Worm (Caenorhabditis elegans) whole organism, L2 larva: ENCODE results near the gene ZK1098.2.

Source experiments
- C34F6.9 ChIP-seq: fragments of 150-350 bp; optimal IDR thresholded peaks from 2 replicates; lab custom pipeline; 2014; ENCODE audit warnings: missing biosample characterization, missing genetic modification characterization
- F13H6.1 ChIP-seq: sonication (generic microtip); optimal IDR thresholded peaks from 2 replicates; lab custom pipeline; 2016; ENCODE audit warnings: missing genetic modification characterization, missing compliant biosample characterization
- R02D3.7 ChIP-seq: fragments of 150-350 bp; optimal IDR thresholded peaks from 2 replicates; lab custom pipeline; 2014; ENCODE audit warnings: missing biosample characterization, missing genetic modification characterization
- Y55F3AM.14 ChIP-seq: fragments of 200-800 bp; sonication (Bioruptor generic); optimal IDR thresholded peaks from 2 replicates; lab custom pipeline; 2018; ENCODE audit warnings: mild to moderate bottlenecking, missing genetic modification characterization, missing compliant biosample characterization
- ZK546.5 ChIP-seq: sonication (generic microtip); optimal IDR thresholded peaks from 2 replicates; lab custom pipeline; 2017; ENCODE audit warnings: missing biosample characterization, missing genetic modification characterization
- alr-1 ChIP-seq: fragments of 150-350 bp; optimal IDR thresholded peaks from 2 replicates; lab custom pipeline; 2014; ENCODE audit warnings: missing biosample characterization, missing genetic modification characterization
- aly-2 ChIP-seq: fragments of 150-350 bp; optimal IDR thresholded peaks from 2 replicates; lab custom pipeline; 2014; ENCODE audit warnings: missing biosample characterization, missing genetic modification characterization
- ama-1 ChIP-seq: fragments of 150-350 bp; optimal IDR thresholded peaks from 2 replicates; lab custom pipeline; 2018; ENCODE audit warnings: inconsistent platforms
- blmp-1 ChIP-seq: sonication (generic microtip); optimal IDR thresholded peaks from 2 replicates; lab custom pipeline; 2017; ENCODE audit warnings: missing genetic modification characterization, mild to moderate bottlenecking, missing compliant biosample characterization, antibody characterized with exemption, moderate library complexity; ENCODE audit not compliant: insufficient read depth
- ceh-16 ChIP-seq: fragments of 150-350 bp; optimal IDR thresholded peaks from 2 replicates; lab custom pipeline; 2014; ENCODE audit warnings: missing biosample characterization, missing genetic modification characterization
- ceh-82 ChIP-seq: fragments of 150-350 bp; optimal IDR thresholded peaks from 2 replicates; lab custom pipeline; 2014; ENCODE audit warnings: missing biosample characterization, missing genetic modification characterization
- crh-2 ChIP-seq: sonication (generic microtip); optimal IDR thresholded peaks from 2 replicates; lab custom pipeline; 2017; ENCODE audit warnings: missing biosample characterization, missing genetic modification characterization
- elt-1 ChIP-seq: fragments of 150-350 bp; optimal IDR thresholded peaks from 2 replicates; lab custom pipeline; 2014; ENCODE audit warnings: missing biosample characterization, missing genetic modification characterization
- elt-3 ChIP-seq: sonication (generic microtip); optimal IDR thresholded peaks from 2 replicates; lab custom pipeline; 2017; ENCODE audit warnings: missing biosample characterization, missing genetic modification characterization
- fos-1 ChIP-seq: fragments of 150-350 bp; optimal IDR thresholded peaks from 2 replicates; lab custom pipeline; 2014; ENCODE audit warnings: missing biosample characterization, missing genetic modification characterization
- gmeb-1 ChIP-seq: fragments of 150-350 bp; optimal IDR thresholded peaks from 2 replicates; lab custom pipeline; 2014; ENCODE audit warnings: missing biosample characterization, missing genetic modification characterization
- lin-11 ChIP-seq: fragments of 150-350 bp; sonication (generic microtip); optimal IDR thresholded peaks from 2 replicates; lab custom pipeline; 2014; ENCODE audit warnings: missing biosample characterization, missing genetic modification characterization, inconsistent platforms, mixed read lengths
- lin-13 ChIP-seq: fragments of 150-350 bp; optimal IDR thresholded peaks from 2 replicates; lab custom pipeline; 2014; ENCODE audit warnings: missing biosample characterization, missing genetic modification reagents, missing genetic modification characterization
- lin-39 ChIP-seq: fragments of 150-350 bp; optimal IDR thresholded peaks from 2 replicates; lab custom pipeline; 2014; ENCODE audit warnings: missing biosample characterization, missing genetic modification reagents, missing genetic modification characterization
- lsy-2 ChIP-seq, 2 experiments: fragments of 150-350 bp in 1 of 2; sonication (generic microtip) in 1 of 2; optimal IDR thresholded peaks; 2 replicates each; lab custom pipeline; 2014 to 2017; ENCODE audit warnings: missing biosample characterization in 2 of 2, missing genetic modification characterization in 2 of 2
- mab-5 ChIP-seq: fragments of 150-350 bp; optimal IDR thresholded peaks from 2 replicates; lab custom pipeline; 2014; ENCODE audit warnings: missing biosample characterization, missing genetic modification characterization
- mbf-1 ChIP-seq: sonication (generic microtip); optimal IDR thresholded peaks from 2 replicates; lab custom pipeline; 2017; ENCODE audit warnings: missing biosample characterization, missing genetic modification characterization
- mdl-1 ChIP-seq, 2 experiments: fragments of 150-350 bp in 1 of 2; sonication (generic microtip) in 1 of 2; optimal IDR thresholded peaks; 2 replicates each; lab custom pipeline; 2017; ENCODE audit warnings: missing biosample characterization in 2 of 2, missing genetic modification characterization in 2 of 2
- nhr-10 ChIP-seq: sonication (generic microtip); optimal IDR thresholded peaks from 2 replicates; lab custom pipeline; 2017; ENCODE audit warnings: missing biosample characterization, missing genetic modification characterization
- nhr-11 ChIP-seq: fragments of 150-350 bp; optimal IDR thresholded peaks from 2 replicates; lab custom pipeline; 2014; ENCODE audit warnings: missing biosample characterization, missing genetic modification characterization
- nhr-12 ChIP-seq: fragments of 150-350 bp; optimal IDR thresholded peaks from 2 replicates; lab custom pipeline; 2014; ENCODE audit warnings: missing biosample characterization, missing genetic modification characterization
- nhr-129 ChIP-seq: fragments of 150-350 bp; optimal IDR thresholded peaks from 2 replicates; lab custom pipeline; 2014; ENCODE audit warnings: missing biosample characterization, missing genetic modification characterization
- nhr-21 ChIP-seq: fragments of 150-350 bp; optimal IDR thresholded peaks from 2 replicates; lab custom pipeline; 2014; ENCODE audit warnings: missing biosample characterization, missing genetic modification characterization
- nhr-23 ChIP-seq: fragments of 150-350 bp; optimal IDR thresholded peaks from 2 replicates; lab custom pipeline; 2014; ENCODE audit warnings: missing biosample characterization, missing genetic modification reagents, missing genetic modification characterization
- nhr-237 ChIP-seq: fragments of 150-350 bp; optimal IDR thresholded peaks from 2 replicates; lab custom pipeline; 2014; ENCODE audit warnings: missing biosample characterization, missing genetic modification characterization
- nhr-25 ChIP-seq: fragments of 150-350 bp; sonication (generic microtip); optimal IDR thresholded peaks from 3 replicates; lab custom pipeline; 2014; ENCODE audit warnings: missing biosample characterization, missing genetic modification characterization
- nhr-6 ChIP-seq: fragments of 150-350 bp; optimal IDR thresholded peaks from 2 replicates; lab custom pipeline; 2014; ENCODE audit warnings: missing biosample characterization, missing genetic modification characterization
- nhr-77 ChIP-seq: fragments of 150-350 bp; optimal IDR thresholded peaks from 2 replicates; lab custom pipeline; 2014; ENCODE audit warnings: missing biosample characterization, missing genetic modification characterization
- peb-1 ChIP-seq: fragments of 150-350 bp; optimal IDR thresholded peaks from 2 replicates; lab custom pipeline; 2014; ENCODE audit warnings: missing biosample characterization, missing genetic modification characterization
- sem-4 ChIP-seq: fragments of 150-350 bp; optimal IDR thresholded peaks from 2 replicates; lab custom pipeline; 2014; ENCODE audit warnings: missing biosample characterization, missing genetic modification reagents, missing genetic modification characterization
- skn-1 ChIP-seq: sonication (generic microtip); optimal IDR thresholded peaks from 2 replicates; lab custom pipeline; 2017; ENCODE audit warnings: missing biosample characterization, missing genetic modification characterization
- sma-3 ChIP-seq: sonication (generic microtip); optimal IDR thresholded peaks from 2 replicates; lab custom pipeline; 2016; ENCODE audit warnings: missing genetic modification reagents, missing genetic modification characterization, missing compliant biosample characterization
- sma-9 ChIP-seq, 2 experiments: fragments of 150-350 bp in 1 of 2; sonication (generic microtip) in 1 of 2; optimal IDR thresholded peaks; 2 replicates each; lab custom pipeline; 2014 to 2016; ENCODE audit warnings: missing genetic modification characterization in 2 of 2, mild to moderate bottlenecking in 1 of 2, missing biosample characterization in 1 of 2, missing compliant biosample characterization in 1 of 2, missing genetic modification reagents in 1 of 2, moderate library complexity in 1 of 2
- snpc-4 ChIP-seq: fragments of 150-350 bp; optimal IDR thresholded peaks from 2 replicates; lab custom pipeline; 2014; ENCODE audit warnings: missing biosample characterization, missing genetic modification characterization
- unc-39 ChIP-seq: fragments of 150-350 bp; optimal IDR thresholded peaks from 2 replicates; lab custom pipeline; 2014; ENCODE audit warnings: missing biosample characterization, missing genetic modification characterization
- unc-55 ChIP-seq: fragments of 150-350 bp; sonication (generic microtip); optimal IDR thresholded peaks from 3 replicates; lab custom pipeline; 2014; ENCODE audit warnings: missing biosample characterization, missing genetic modification reagents, missing genetic modification characterization
- unc-62 ChIP-seq: fragments of 150-350 bp; optimal IDR thresholded peaks from 2 replicates; lab custom pipeline; 2014; ENCODE audit warnings: missing biosample characterization, missing genetic modification reagents, missing genetic modification characterization
- zag-1 ChIP-seq: fragments of 150-350 bp; optimal IDR thresholded peaks from 2 replicates; lab custom pipeline; 2014; ENCODE audit warnings: missing biosample characterization, missing genetic modification characterization
- ztf-1 ChIP-seq: fragments of 200-800 bp; sonication (Bioruptor generic); conservative IDR thresholded peaks from 2 replicates; pipeline ENCODE4 v1.3.6; 2022; ENCODE audit warnings: missing genetic modification characterization, missing compliant biosample characterization
- ztf-11 ChIP-seq: sonication (generic microtip); optimal IDR thresholded peaks from 2 replicates; lab custom pipeline; 2017; ENCODE audit warnings: missing biosample characterization, missing genetic modification characterization
- ztf-4 ChIP-seq: fragments of 150-350 bp; optimal IDR thresholded peaks from 2 replicates; lab custom pipeline; 2014; ENCODE audit warnings: missing biosample characterization, missing genetic modification characterization

ZK1098.2 gene

DNA sequence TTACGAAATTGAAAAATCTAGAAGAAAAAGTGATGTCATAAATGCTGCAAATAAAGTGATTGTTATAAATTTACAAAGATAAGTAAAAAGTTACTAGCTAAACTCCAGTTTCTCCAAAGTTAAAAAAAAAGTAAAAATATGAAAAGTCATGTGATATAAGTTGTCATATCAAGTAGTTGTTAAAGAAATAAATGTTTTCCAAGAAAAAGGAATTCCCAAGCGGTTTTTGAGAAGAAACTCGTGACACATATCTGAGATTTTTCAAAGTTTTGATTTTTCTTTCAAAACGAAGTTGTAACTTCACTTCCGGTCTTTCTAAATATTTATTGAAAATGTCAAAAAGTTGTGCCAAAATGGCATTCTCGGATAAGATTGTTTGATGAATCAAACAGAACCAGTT is 27.9 kb upstream of the ZK1098.2 start:
- TF ChIP-seq ztf-1 (GFP tag; lab: Robert Waterston, UW) (no peak), lsy-2 (tag; optimal IDR thresholded peaks at IDR 0.05; lab: Kevin White, UChicago) (peak in 1 of 2 experiments; percentile 23), C34F6.9 (tag; lab: Kevin White, UChicago) (peak; percentile 20)

- no peak for TF ChIP-seq ztf-11 (tag; lab: Kevin White, UChicago)
- no peak for TF ChIP-seq nhr-237 (tag; lab: Kevin White, UChicago)
- peak in 1 of 2 experiments; percentile 35 for TF ChIP-seq lsy-2 (tag; optimal IDR thresholded peaks at IDR 0.05; lab: Kevin White, UChicago)
- TF ChIP-seq fos-1: peak; percentile 71
- peak; percentile 5 for TF ChIP-seq nhr-21
- TF ChIP-seq snpc-4: no peak
- TF ChIP-seq mab-5 (tag; lab: Kevin White, UChicago): no peak
- TF ChIP-seq sma-3: peak; percentile 58
- TF ChIP-seq sma-9 (GFP tag; optimal IDR thresholded peaks at IDR 0.05; lab: Kevin White, UChicago): peak; percentile 37
- no peak for TF ChIP-seq sma-9 (tag; optimal IDR thresholded peaks at IDR 0.05; lab: Kevin White, UChicago)
- no peak for TF ChIP-seq ama-1 (lab: Kevin White, UChicago)
- TF ChIP-seq lin-39: no peak
- no peak for TF ChIP-seq ztf-4
Measured at ce11 chrIII:9502155-9502714, 26.7 kb upstream of the ZK1098.2 start.

DNA sequence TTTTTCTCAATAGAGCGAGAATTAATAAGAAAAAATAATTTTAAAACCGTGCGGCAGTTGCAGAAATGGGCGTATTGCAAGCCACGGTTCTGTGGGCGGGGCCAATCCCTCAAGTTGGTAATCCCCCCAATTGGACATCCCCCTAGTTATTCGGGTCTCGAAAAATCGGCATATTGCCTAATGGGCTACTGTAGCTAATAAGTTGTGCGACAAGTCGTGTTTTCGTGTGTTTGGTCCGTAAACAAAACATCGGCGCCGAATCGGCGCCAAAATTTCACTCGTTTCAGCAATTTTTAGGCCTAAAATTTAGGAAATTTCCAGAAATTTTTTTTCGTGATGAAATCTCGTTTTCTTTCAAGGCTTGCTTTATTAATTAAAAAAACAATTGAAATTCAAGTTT is 24.6 kb upstream of the ZK1098.2 start:
- TF ChIP-seq nhr-11 (tag; lab: Kevin White, UChicago): no peak
- TF ChIP-seq sma-3: no peak
- no peak for TF ChIP-seq lin-39
- no peak for TF ChIP-seq nhr-129 (tag; lab: Kevin White, UChicago)

DNA sequence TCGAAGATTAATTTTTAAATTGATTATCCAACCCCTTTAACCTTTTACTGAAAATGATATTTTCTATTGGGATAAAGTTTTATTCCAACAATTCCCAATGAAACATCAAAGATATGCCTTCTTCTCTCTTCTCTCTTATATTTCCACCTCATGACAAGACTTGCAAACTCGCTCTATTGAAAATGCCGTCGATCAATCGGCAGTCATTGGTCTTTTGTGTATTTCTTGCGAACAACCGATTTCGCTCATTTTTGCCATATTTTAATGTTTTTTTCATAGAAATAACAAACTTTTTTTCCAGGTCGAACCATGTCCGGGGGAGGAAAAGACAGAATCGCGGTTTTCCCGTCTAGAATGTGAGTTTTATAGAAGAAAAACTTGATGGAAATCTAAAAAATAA is 21.2 kb upstream of the ZK1098.2 start, which contains the start of gene vha-14:
TSS of gene vha-14 (plus strand) at position 302 of the 400 bp plus-strand sequence.
- no peak for TF ChIP-seq nhr-6
- TF ChIP-seq zag-1 (tag; lab: Kevin White, UChicago): no peak
- TF ChIP-seq unc-55: peak; percentile 64
- no peak for TF ChIP-seq blmp-1
- peak; percentile 20 for TF ChIP-seq ztf-4
- TF ChIP-seq sem-4 (tag; lab: Kevin White, UChicago): no peak
- no peak for TF ChIP-seq nhr-12 (tag; lab: Kevin White, UChicago)
- no peak for TF ChIP-seq lin-39
- TF ChIP-seq sma-3: peak; percentile 4
- TF ChIP-seq sma-9 (GFP tag; optimal IDR thresholded peaks at IDR 0.05; lab: Kevin White, UChicago): no peak
- TF ChIP-seq sma-9 (tag; optimal IDR thresholded peaks at IDR 0.05; lab: Kevin White, UChicago): no peak
- TF ChIP-seq nhr-129 (tag; lab: Kevin White, UChicago): peak; percentile 74
- TF ChIP-seq F13H6.1: no peak
- no peak for TF ChIP-seq skn-1 (tag; lab: Kevin White, UChicago)
- no peak for TF ChIP-seq unc-62 (GFP tag; lab: Kevin White, UChicago)
- no peak for TF ChIP-seq gmeb-1 (tag; lab: Kevin White, UChicago)
- TF ChIP-seq snpc-4: peak; percentile 31
- TF ChIP-seq elt-1 (tag; lab: Kevin White, UChicago): no peak
- no peak for TF ChIP-seq ceh-82 (tag; lab: Kevin White, UChicago)
- peak; percentile 81 for TF ChIP-seq C34F6.9 (tag; lab: Kevin White, UChicago)
- no peak for TF ChIP-seq lin-11 (tag; lab: Kevin White, UChicago)
- peak; percentile 60 for TF ChIP-seq fos-1
- peak; percentile 9 for TF ChIP-seq nhr-25 (tag; lab: Kevin White, UChicago)
- no peak for TF ChIP-seq lin-13 (GFP tag; lab: Kevin White, UChicago)
- TF ChIP-seq nhr-10 (tag; lab: Kevin White, UChicago): no peak
- TF ChIP-seq mbf-1 (tag; lab: Kevin White, UChicago): no peak
- peak; percentile 9 for TF ChIP-seq nhr-21
- TF ChIP-seq unc-39 (tag; lab: Kevin White, UChicago): no peak
- TF ChIP-seq Y55F3AM.14 (GFP tag; lab: Kevin White, UChicago): no peak
- TF ChIP-seq mdl-1 (tag; optimal IDR thresholded peaks at IDR 0.05; lab: Kevin White, UChicago): no peak
- no peak for TF ChIP-seq aly-2 (tag; lab: Kevin White, UChicago)
- no peak for TF ChIP-seq nhr-23
- TF ChIP-seq crh-2 (tag; lab: Kevin White, UChicago): peak; percentile 87
- TF ChIP-seq nhr-11 (tag; lab: Kevin White, UChicago): no peak
- TF ChIP-seq alr-1: no peak
- TF ChIP-seq ama-1 (lab: Kevin White, UChicago): peak; percentile 20
- peak in 1 of 2 experiments; percentile 71 for TF ChIP-seq lsy-2 (tag; optimal IDR thresholded peaks at IDR 0.05; lab: Kevin White, UChicago)
- no peak for TF ChIP-seq nhr-77 (tag; lab: Kevin White, UChicago)
- TF ChIP-seq ceh-16 (tag; lab: Kevin White, UChicago): no peak
- TF ChIP-seq R02D3.7: no peak
- no peak for TF ChIP-seq ZK546.5
- TF ChIP-seq mab-5 (tag; lab: Kevin White, UChicago): no peak
- no peak for TF ChIP-seq ztf-11 (tag; lab: Kevin White, UChicago)
- no peak for TF ChIP-seq elt-3 (tag; lab: Kevin White, UChicago)
- TF ChIP-seq peb-1: no peak
